Fruit fly (Drosophila melanogaster): ENCODE results near the gene CG31036.

The CG31036 gene

DNA sequence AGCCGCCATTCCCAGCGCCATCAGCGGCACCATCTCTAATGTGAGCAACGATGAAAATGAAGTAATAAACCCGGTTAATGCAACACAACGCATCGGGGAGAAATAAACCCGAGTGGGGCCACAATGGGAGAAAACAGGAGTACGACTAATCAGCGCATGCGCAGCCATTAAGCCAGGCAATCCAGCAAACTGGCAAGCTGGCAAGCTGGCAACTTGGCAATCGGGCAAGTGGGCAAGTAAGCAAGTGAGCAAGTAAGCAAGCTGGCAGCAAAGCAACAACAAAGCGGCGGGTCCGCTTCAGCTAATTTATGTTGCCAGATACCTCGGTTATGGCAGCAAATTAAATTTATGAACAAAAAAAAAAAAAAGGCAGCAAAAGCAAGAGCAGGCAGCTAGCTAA, 8.3 kb upstream of the CG31036 start:
- no peak for TF ChIP-seq CG16779 (tag; optimal IDR thresholded peaks at IDR 0.05)
- TF ChIP-seq dsx (GFP tag; optimal IDR thresholded peaks at IDR 0.05; ENCODE audit: poor library complexity, severe bottlenecking): no peak
- no peak for TF ChIP-seq net (GFP tag; optimal IDR thresholded peaks at IDR 0.05)
- no peak for TF ChIP-seq topi (GFP tag; optimal IDR thresholded peaks at IDR 0.05)
- no peak for TF ChIP-seq achi (GFP tag; optimal IDR thresholded peaks at IDR 0.05)
- TF ChIP-seq Ets21C (GFP tag; optimal IDR thresholded peaks at IDR 0.05): no peak

DNA sequence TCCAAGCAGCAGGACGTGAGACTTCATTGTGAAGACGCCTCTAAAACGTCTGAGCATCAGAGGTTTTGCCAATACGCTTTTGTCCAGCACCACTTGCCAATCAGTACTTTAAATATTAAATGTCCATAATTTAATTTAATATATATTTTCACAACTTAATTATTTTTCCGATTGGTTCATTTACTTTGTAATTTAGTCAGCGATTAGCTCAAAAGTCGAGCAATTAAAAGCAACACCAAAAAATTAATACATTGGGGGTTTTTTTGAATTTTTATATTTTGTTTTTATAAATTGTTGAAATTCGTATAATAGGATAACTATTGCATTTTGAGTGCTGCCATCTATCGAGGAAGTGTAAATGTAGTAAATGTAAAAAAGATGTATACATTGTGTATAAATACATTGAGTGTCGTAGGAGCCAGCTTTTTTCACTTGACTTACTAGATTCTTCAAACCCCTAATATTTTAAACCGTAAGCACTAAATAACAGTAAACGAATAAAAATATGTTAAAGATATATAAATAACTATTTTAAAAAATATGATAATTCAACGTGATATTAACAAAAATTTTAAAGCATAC, 4.0 kb upstream of the CG31036 start, which contains the start of gene CG15517:
CG15517 (minus strand) TSS at position 51 of the 582 bp plus-strand sequence.
- TF ChIP-seq net (GFP tag; optimal IDR thresholded peaks at IDR 0.05) (no peak), lz (GFP tag; optimal IDR thresholded peaks at IDR 0.05) (no peak), Hr39 (GFP tag; optimal IDR thresholded peaks at IDR 0.05) (peak; percentile 2), cyc (GFP tag; optimal IDR thresholded peaks at IDR 0.05) (peak; percentile 11), fkh (GFP tag; optimal IDR thresholded peaks at IDR 0.05) (peak; percentile 30), CG8319 (GFP tag; optimal IDR thresholded peaks at IDR 0.05) (no peak), Eip78C (GFP tag) (peak; percentile 60)

DNA sequence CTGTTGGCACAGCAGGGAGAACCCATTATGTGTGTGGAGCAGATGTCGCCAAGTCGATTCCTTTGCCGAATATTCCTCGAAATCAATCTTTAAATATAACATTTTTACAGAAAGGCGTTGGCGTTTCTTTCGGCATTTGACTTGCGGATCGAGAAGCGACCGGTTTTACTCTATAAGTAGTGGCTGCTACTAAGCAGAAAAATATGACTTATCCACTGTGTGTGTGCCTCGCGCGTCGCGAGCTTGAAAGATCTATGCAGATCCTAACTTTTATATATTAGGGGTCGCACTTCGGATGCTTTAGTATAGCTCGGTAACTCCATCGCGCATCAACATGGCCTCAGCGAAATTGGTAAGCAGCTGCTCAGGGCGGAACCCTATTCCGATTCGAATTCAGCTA, 2.7 kb upstream of the CG31036 start, which contains the start of gene CG15515:
CG15515 (plus strand) TSS at position 301 of the 400 bp plus-strand sequence.
- TF ChIP-seq CG15336 (GFP tag; IDR thresholded peaks at IDR 0.05) (no peak), CG7368 (GFP tag; optimal IDR thresholded peaks at IDR 0.05) (no peak), Eip78C (GFP tag) (peak; percentile 33), CG16779 (tag; optimal IDR thresholded peaks at IDR 0.05) (no peak), CG31627 (GFP tag; optimal IDR thresholded peaks at IDR 0.05) (no peak), dsx (GFP tag; optimal IDR thresholded peaks at IDR 0.05; ENCODE audit: poor library complexity, severe bottlenecking) (no peak), vri (GFP tag; optimal IDR thresholded peaks at IDR 0.05) (no peak)

DNA sequence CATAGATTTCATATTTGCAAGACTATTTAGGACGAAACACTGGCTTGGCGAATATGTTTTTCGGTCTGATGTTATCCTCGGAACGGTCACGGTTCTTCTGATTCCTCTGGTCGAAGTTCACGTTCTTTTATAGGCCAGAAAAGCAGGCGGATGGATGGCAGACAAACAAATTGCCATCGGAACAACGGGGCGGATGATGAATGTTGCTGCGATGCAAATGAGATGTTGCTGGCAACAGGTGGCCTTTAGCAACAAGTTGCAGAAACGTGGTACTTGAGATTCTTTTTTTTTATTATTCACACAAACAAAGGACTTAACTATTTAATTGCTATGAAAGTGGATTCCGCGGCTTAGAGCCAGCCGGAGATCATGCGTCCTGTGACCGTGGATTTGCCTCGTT, 6.3 kb downstream of the CG31036 start, which contains the start of gene Capa:
Capa (minus strand) TSS at position 101 of the 400 bp plus-strand sequence.
- TF ChIP-seq Ets96B (tag; optimal IDR thresholded peaks at IDR 0.05) (no peak), fd85E (GFP tag; optimal IDR thresholded peaks at IDR 0.05) (no peak), CG6163 (GFP tag; IDR thresholded peaks at IDR 0.05) (no peak), cyc (GFP tag; optimal IDR thresholded peaks at IDR 0.05) (no peak), CG10669 (GFP tag; optimal IDR thresholded peaks at IDR 0.05) (no peak), fd59A (GFP tag; optimal IDR thresholded peaks at IDR 0.05) (no peak), CG16779 (tag; optimal IDR thresholded peaks at IDR 0.05) (no peak), pdm3 (GFP tag; optimal IDR thresholded peaks at IDR 0.05) (no peak), CG3919 (GFP tag; optimal IDR thresholded peaks at IDR 0.05) (no peak), fkh (GFP tag; optimal IDR thresholded peaks at IDR 0.05) (no peak), CG32006 (GFP tag; optimal IDR thresholded peaks at IDR 0.05) (no peak), eg (GFP tag; IDR thresholded peaks at IDR 0.05) (no peak)

DNA sequence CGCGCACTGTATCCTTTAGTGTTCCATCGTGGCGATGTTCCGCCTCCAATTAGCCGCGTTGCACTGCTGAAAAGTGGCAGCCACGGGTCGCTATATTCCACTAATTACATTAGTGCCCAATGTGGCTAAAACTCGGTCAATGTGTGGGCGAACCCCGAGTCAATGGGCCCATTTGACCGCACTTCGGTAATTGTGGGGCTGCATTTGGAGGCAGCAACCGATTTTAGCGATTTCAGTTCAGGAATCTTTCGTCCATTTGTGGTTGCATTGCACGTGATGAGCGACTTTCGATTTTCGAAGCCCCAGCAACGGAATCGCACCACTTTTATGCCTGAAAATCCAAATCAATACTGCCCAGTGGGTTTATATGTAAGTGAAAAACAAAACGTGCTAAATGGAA, 12.3 kb downstream of the CG31036 start, which contains the start of gene trp:
trp (minus strand) TSS at position 101 of the 400 bp plus-strand sequence.
- TF ChIP-seq CG11762 (GFP tag; optimal IDR thresholded peaks at IDR 0.05; ENCODE audit: insufficient read depth): no peak
- TF ChIP-seq achi (GFP tag; optimal IDR thresholded peaks at IDR 0.05): no peak
- TF ChIP-seq dac (GFP tag; optimal IDR thresholded peaks at IDR 0.05): no peak
- no peak for TF ChIP-seq CG8119 (GFP tag; IDR thresholded peaks at IDR 0.05)
- TF ChIP-seq CG15336 (GFP tag; IDR thresholded peaks at IDR 0.05): no peak
- no peak for TF ChIP-seq CG8319 (GFP tag; optimal IDR thresholded peaks at IDR 0.05)
- TF ChIP-seq OdsH (GFP tag; optimal IDR thresholded peaks at IDR 0.05): no peak
- TF ChIP-seq eg (GFP tag; IDR thresholded peaks at IDR 0.05): no peak
- TF ChIP-seq Hr38 (GFP tag; optimal IDR thresholded peaks at IDR 0.05): no peak

- peak; percentile 42 for TF ChIP-seq svp (GFP tag)
These were observed 14.0 kb downstream of the CG31036 start, which contains the start of gene Jon99Ciii for dm6 chr3R:29921916-29922315. Gene Jon99Ciii, plus strand, starts transcription at chr3R:29922216.

Data from whole organism, prepupa.